Worm (Caenorhabditis elegans) whole organism, L4 larva: Measurements from ENCODE around the gene clec-224.
"Not testable (repeated sequence)": the region's sequence is repeated elsewhere in the genome, so short reads cannot be mapped to it uniquely, and the experiment has no call there.

Experiments used
- F44E2.7 ChIP-seq: fragments of 200-800 bp; sonication (Bioruptor generic); IDR thresholded peaks from 2 replicates; pipeline ENCODE4 v2.1.2; 2022; ENCODE audit warnings: missing genetic modification characterization, missing compliant biosample characterization
- Y105C5A.15 ChIP-seq: fragments of 200-800 bp; sonication (Bioruptor generic); IDR thresholded peaks from 2 replicates; pipeline ENCODE4 v1.3.6; 2022; ENCODE audit warnings: missing genetic modification characterization, missing compliant biosample characterization
- aha-1 ChIP-seq: fragments of 150-350 bp; peaks from one replicate; lab custom pipeline; 2014; ENCODE audit warnings: missing biosample characterization, missing genetic modification characterization
- attf-4 ChIP-seq: sonication (generic microtip); optimal IDR thresholded peaks from 3 replicates; lab custom pipeline; 2017; ENCODE audit warnings: missing biosample characterization, missing genetic modification characterization
- ceh-20 ChIP-seq: fragments of 200-800 bp; sonication (Bioruptor generic); IDR thresholded peaks from 2 replicates; pipeline ENCODE4 v1.3.6; 2022; ENCODE audit warnings: missing genetic modification reagents, missing genetic modification characterization, missing compliant biosample characterization
- ceh-28 ChIP-seq: fragments of 150-350 bp; optimal IDR thresholded peaks from 2 replicates; lab custom pipeline; 2014; ENCODE audit warnings: missing biosample characterization, missing genetic modification reagents, missing genetic modification characterization
- ceh-32 ChIP-seq: sonication (generic microtip); optimal IDR thresholded peaks from 2 replicates; lab custom pipeline; 2016; ENCODE audit warnings: mild to moderate bottlenecking, missing genetic modification characterization, missing compliant biosample characterization; ENCODE audit not compliant: poor library complexity
- daf-16 ChIP-seq, 3 experiments: sonication (generic microtip); optimal IDR thresholded peaks; 2 replicates each; lab custom pipeline; 2016 to 2017; ENCODE audit warnings: missing genetic modification characterization in 3 of 3, missing genetic modification reagents in 3 of 3, mild to moderate bottlenecking in 2 of 3, missing compliant biosample characterization in 2 of 3, missing biosample characterization in 1 of 3, moderate library complexity in 1 of 3
- dpl-1 ChIP-seq: fragments of 150-350 bp; optimal IDR thresholded peaks from 2 replicates; lab custom pipeline; 2014; ENCODE audit warnings: missing biosample characterization, missing genetic modification reagents, missing genetic modification characterization
- egl-43 ChIP-seq: fragments of 200-800 bp; sonication (Bioruptor generic); IDR thresholded peaks from 2 replicates; pipeline ENCODE4 v1.3.6; 2022; ENCODE audit warnings: missing genetic modification reagents, missing genetic modification characterization, missing compliant biosample characterization
- fos-1 ChIP-seq: fragments of 150-350 bp; optimal IDR thresholded peaks from 2 replicates; lab custom pipeline; 2014; ENCODE audit warnings: missing biosample characterization, missing genetic modification characterization
- lin-38 ChIP-seq: fragments of 200-800 bp; sonication (Bioruptor generic); IDR thresholded peaks from 2 replicates; pipeline ENCODE4 v1.3.6; 2022; ENCODE audit warnings: missing genetic modification reagents, missing genetic modification characterization, missing compliant biosample characterization
- lsy-2 ChIP-seq, 2 experiments: fragments of 150-350 bp in 1 of 2; sonication (generic microtip) in 1 of 2; optimal IDR thresholded peaks; 2 replicates each; lab custom pipeline; 2014 to 2017; ENCODE audit warnings: missing biosample characterization in 2 of 2, missing genetic modification characterization in 2 of 2
- madf-5 ChIP-seq, 2 experiments: fragments of 200-800 bp; sonication (Bioruptor generic); IDR thresholded peaks; 2 replicates each; pipeline ENCODE4 v1.3.6; 2022; ENCODE audit warnings: missing compliant biosample characterization in 2 of 2, missing genetic modification characterization in 2 of 2
- mdl-1 ChIP-seq, 2 experiments: fragments of 150-350 bp in 1 of 2; sonication (generic microtip) in 1 of 2; optimal IDR thresholded peaks; 2 replicates each; lab custom pipeline; 2014 to 2017; ENCODE audit warnings: missing biosample characterization in 2 of 2, missing genetic modification characterization in 2 of 2
- mep-1 ChIP-seq: fragments of 150-350 bp; sonication (generic microtip); optimal IDR thresholded peaks from 3 replicates; lab custom pipeline; 2014; ENCODE audit warnings: missing biosample characterization, missing genetic modification characterization
- mxl-2 ChIP-seq: fragments of 200-800 bp; sonication (Bioruptor generic); conservative IDR thresholded peaks from 2 replicates; pipeline ENCODE4 v1.3.6; 2022; ENCODE audit warnings: missing genetic modification reagents, missing genetic modification characterization, missing compliant biosample characterization
- mxl-3 ChIP-seq: fragments of 200-800 bp; sonication (Bioruptor generic); optimal IDR thresholded peaks from 2 replicates; lab custom pipeline; 2018; ENCODE audit warnings: mild to moderate bottlenecking, missing genetic modification characterization, missing compliant biosample characterization
- nhr-11 ChIP-seq: fragments of 150-350 bp; optimal IDR thresholded peaks from 2 replicates; lab custom pipeline; 2014; ENCODE audit warnings: missing biosample characterization, missing genetic modification characterization
- nhr-28 ChIP-seq: fragments of 150-350 bp; optimal IDR thresholded peaks from 2 replicates; lab custom pipeline; 2014; ENCODE audit warnings: missing biosample characterization, missing genetic modification characterization
- nhr-77 ChIP-seq: fragments of 150-350 bp; optimal IDR thresholded peaks from 2 replicates; lab custom pipeline; 2014; ENCODE audit warnings: missing biosample characterization, missing genetic modification characterization
- pqm-1 ChIP-seq: sonication (generic microtip); optimal IDR thresholded peaks from 2 replicates; lab custom pipeline; 2017; ENCODE audit warnings: missing biosample characterization, missing genetic modification characterization
- unc-130 ChIP-seq: sonication (generic microtip); optimal IDR thresholded peaks from 2 replicates; lab custom pipeline; 2016; ENCODE audit warnings: missing genetic modification reagents, missing genetic modification characterization, missing compliant biosample characterization
- unc-62 ChIP-seq, 3 experiments: fragments of 150-350 bp in 1 of 3; sonication (generic microtip); optimal IDR thresholded peaks in 2 of 3; peaks in 1 of 3; 1 replicate in 1 of 3; 2 replicates in 2 of 3; lab custom pipeline; 2014 to 2017; ENCODE audit warnings: missing biosample characterization in 3 of 3, missing genetic modification characterization in 3 of 3, missing genetic modification reagents in 3 of 3, missing genotype in 1 of 3
- zag-1 ChIP-seq: fragments of 150-350 bp; optimal IDR thresholded peaks from 2 replicates; lab custom pipeline; 2014; ENCODE audit warnings: missing biosample characterization, missing genetic modification characterization
- zfp-2 ChIP-seq: sonication (generic microtip); optimal IDR thresholded peaks from 2 replicates; lab custom pipeline; 2016; ENCODE audit warnings: mild to moderate bottlenecking, missing genetic modification characterization, missing compliant biosample characterization
- ztf-7 ChIP-seq: fragments of 150-350 bp; optimal IDR thresholded peaks from 2 replicates; lab custom pipeline; 2014; ENCODE audit warnings: missing biosample characterization, missing genetic modification characterization

Gene clec-224

DNA sequence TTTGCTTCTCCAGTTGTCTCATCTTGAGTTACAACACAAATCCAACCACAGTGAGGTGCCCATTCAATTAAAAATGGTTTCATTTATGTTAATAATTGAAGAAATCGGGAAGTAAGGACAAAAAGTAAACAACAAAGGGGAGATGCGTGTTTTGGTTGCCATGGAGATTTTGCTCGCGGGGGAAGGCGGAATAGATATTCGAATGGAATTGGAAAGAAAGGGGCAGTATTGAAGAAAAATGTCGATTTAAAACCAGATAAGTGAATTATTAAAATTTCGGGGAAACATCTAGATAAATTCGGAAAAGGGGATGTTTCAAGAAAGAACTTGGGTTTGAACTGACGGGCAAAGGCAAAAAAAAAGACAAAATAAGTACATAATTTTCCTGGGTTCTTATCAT is 28.6 kb downstream of the clec-224 start, which contains the start of gene che-11:
che-11 (minus strand) TSS at position 101 of the 400 bp plus-strand sequence.
- no peak for TF ChIP-seq nhr-28 (tag; lab: Kevin White, UChicago)
- no peak for TF ChIP-seq fos-1 (tag; lab: Kevin White, UChicago)
- TF ChIP-seq mep-1, result no peak
- no peak for TF ChIP-seq ceh-20 (GFP tag; lab: Robert Waterston, UW)
- no peak for TF ChIP-seq dpl-1 (GFP tag; lab: Kevin White, UChicago)
- no peak for TF ChIP-seq egl-43
- TF ChIP-seq unc-130 (GFP tag; lab: Kevin White, UChicago), result no peak
- TF ChIP-seq attf-4 (tag; lab: Kevin White, UChicago), result no peak
- no peak for TF ChIP-seq ceh-32 (tag; lab: Kevin White, UChicago)
- no peak for TF ChIP-seq pqm-1 (tag; lab: Kevin White, UChicago)
- no peak for TF ChIP-seq lsy-2 (tag; optimal IDR thresholded peaks at IDR 0.05; lab: Kevin White, UChicago)
- TF ChIP-seq ceh-28, result no peak
- TF ChIP-seq zfp-2 (tag; lab: Kevin White, UChicago), result no peak
- TF ChIP-seq mxl-2, result no peak
- TF ChIP-seq madf-5 (GFP tag; IDR thresholded peaks at IDR 0.05; lab: Robert Waterston, UW), result no peak
- no peak for TF ChIP-seq zag-1 (tag; lab: Kevin White, UChicago)
- no peak for TF ChIP-seq mdl-1 (tag; optimal IDR thresholded peaks at IDR 0.05; lab: Kevin White, UChicago)
- TF ChIP-seq Y105C5A.15 (GFP tag; lab: Robert Waterston, UW), result no peak

DNA sequence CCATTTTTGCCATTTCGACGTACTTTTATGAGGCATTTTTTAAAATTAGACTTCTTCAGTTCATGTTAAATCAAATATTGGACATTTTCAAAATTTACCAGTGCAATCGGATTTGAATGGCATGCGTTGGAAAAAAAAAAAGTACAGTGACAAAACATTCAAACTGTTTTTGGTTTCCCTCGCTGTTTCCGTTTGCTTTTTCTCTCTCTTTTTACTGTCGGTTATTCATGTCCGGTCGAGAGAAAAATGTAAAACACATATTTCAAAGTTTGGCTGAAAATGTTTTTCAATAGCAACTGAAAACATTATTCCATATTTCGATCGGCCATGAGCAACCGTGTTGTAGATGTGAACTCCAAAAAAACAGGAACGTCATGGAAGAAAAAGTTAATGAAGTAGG is 38.6 kb downstream of the clec-224 start, which contains the start of gene C27A7.3:
C27A7.3 (plus strand) TSS at position 301 of the 400 bp plus-strand sequence.
- TF ChIP-seq nhr-77 (tag; lab: Kevin White, UChicago) (no peak), ztf-7 (no peak), mxl-3 (GFP tag; lab: Kevin White, UChicago) (no peak), zfp-2 (tag; lab: Kevin White, UChicago) (no peak), mep-1 (no peak)

ce11 chrV:12137942-12138341 is 41.3 kb downstream of the clec-224 start:
- TF ChIP-seq aha-1 (tag; lab: Kevin White, UChicago) (peak; percentile 93), daf-16 (GFP tag; optimal IDR thresholded peaks at IDR 0.05; lab: Kevin White, UChicago) (no peak), daf-16 (tag; optimal IDR thresholded peaks at IDR 0.05; lab: Kevin White, UChicago) (no peak)

DNA sequence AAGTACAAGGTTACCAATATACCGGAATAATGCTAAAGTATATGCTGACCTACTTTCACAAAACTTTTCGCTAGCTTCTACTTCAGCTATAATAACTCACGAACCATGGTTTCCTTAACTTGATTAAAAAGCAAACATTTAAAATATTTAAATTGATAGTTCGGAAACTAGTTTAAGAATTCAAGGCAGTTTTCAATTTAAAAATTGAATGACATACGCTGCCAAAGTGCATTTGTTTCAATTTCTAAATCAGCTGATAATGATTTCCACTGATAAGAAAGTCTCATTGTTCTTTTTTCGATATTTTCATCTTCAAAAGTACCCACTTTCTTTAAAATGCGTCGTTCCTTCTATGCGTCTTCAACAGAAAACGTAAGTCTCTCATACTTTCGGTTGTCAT is 48.1 kb downstream of the clec-224 start, which contains the start of gene enpp-1:
enpp-1 (plus strand) TSS at position 301 of the 400 bp plus-strand sequence.
- peak in 1 of 2 experiments; percentile 23 for TF ChIP-seq unc-62 (GFP tag; optimal IDR thresholded peaks at IDR 0.05 in 1 of 2; lab: Kevin White, UChicago)
- TF ChIP-seq unc-62 (tag; optimal IDR thresholded peaks at IDR 0.05; lab: Kevin White, UChicago), result not testable (repeated sequence)

- TF ChIP-seq F44E2.7; nhr-11; lin-38 (GFP tag; lab: Robert Waterston, UW): not testable (repeated sequence)
Measured at ce11 chrV:12130688-12131087, 48.5 kb downstream of the clec-224 start, which contains the start of gene C27A7.6. C27A7.6 (minus strand) TSS chrV:12130788.
